Worm (Caenorhabditis elegans) whole organism, late embryonic: ENCODE results near the gene ppat-1.

Experiments used
- ama-1 ChIP-seq: fragments of 150-350 bp; optimal IDR thresholded peaks from 2 replicates; lab custom pipeline; 2014
- ceh-45 ChIP-seq: fragments of 200-800 bp; sonication (Bioruptor generic); IDR thresholded peaks from 2 replicates; pipeline ENCODE4 v1.3.6; 2022; ENCODE audit warnings: missing genetic modification reagents, missing genetic modification characterization, missing compliant biosample characterization
- fkh-10 ChIP-seq: fragments of 150-350 bp; optimal IDR thresholded peaks from 2 replicates; lab custom pipeline; 2014; ENCODE audit warnings: missing biosample characterization, missing genetic modification reagents, missing genetic modification characterization
- hlh-15 ChIP-seq: sonication (generic microtip); optimal IDR thresholded peaks from 2 replicates; lab custom pipeline; 2016; ENCODE audit warnings: missing genetic modification characterization, missing compliant biosample characterization
- hlh-8 ChIP-seq: sonication (generic microtip); optimal IDR thresholded peaks from 2 replicates; lab custom pipeline; 2016; ENCODE audit warnings: missing genotype, missing genetic modification characterization, missing compliant biosample characterization
- nfya-1 ChIP-seq: sonication (generic microtip); optimal IDR thresholded peaks from 2 replicates; lab custom pipeline; 2017; ENCODE audit warnings: missing genetic modification characterization, mild to moderate bottlenecking, missing compliant biosample characterization, antibody characterized with exemption, moderate library complexity
- pqm-1 ChIP-seq: sonication (generic microtip); optimal IDR thresholded peaks from 2 replicates; lab custom pipeline; 2016; ENCODE audit warnings: missing genetic modification characterization, missing compliant biosample characterization
- sox-2 ChIP-seq: fragments of 200-800 bp; sonication (Bioruptor generic); IDR thresholded peaks from 2 replicates; pipeline ENCODE4 v1.3.6; 2022; ENCODE audit warnings: missing genetic modification reagents, missing genetic modification characterization, missing compliant biosample characterization

ce11 chrIII:4696903-4697302 lies 7.8 kb downstream of the ppat-1 start:
- TF ChIP-seq hlh-8 (tag; lab: Kevin White, UChicago) (no peak), fkh-10 (GFP tag; lab: Kevin White, UChicago) (no peak), hlh-15 (no peak), sox-2 (GFP tag; lab: Robert Waterston, UW) (no peak), pqm-1 (tag; lab: Kevin White, UChicago) (no peak), ceh-45 (GFP tag; lab: Robert Waterston, UW) (no peak), nfya-1 (tag; lab: Kevin White, UChicago) (no peak), ama-1 (lab: Kevin White, UChicago) (no peak)
